Worm (Caenorhabditis elegans) whole organism, L4/young adult: ENCODE results near the gene ndx-3.
A peak's percentile ranks its signal among the peaks of the same experiment; 100 is the strongest.
"Not testable (repeated sequence)": the region's sequence is repeated elsewhere in the genome, so short reads cannot be mapped to it uniquely, and the experiment has no call there.

ENCODE experiments used
- W03F9.2 ChIP-seq: fragments of 150-350 bp; optimal IDR thresholded peaks from 2 replicates; lab custom pipeline; 2014; ENCODE audit warnings: missing biosample characterization, missing genetic modification characterization
- dao-5 ChIP-seq: sonication (generic microtip); optimal IDR thresholded peaks from 2 replicates; lab custom pipeline; 2016; ENCODE audit warnings: missing genotype, missing genetic modification characterization, moderate library complexity, missing compliant biosample characterization
- him-1 ChIP-seq: sonication (generic microtip); optimal IDR thresholded peaks from 2 replicates; lab custom pipeline; 2016; ENCODE audit warnings: missing genotype, missing genetic modification reagents, missing genetic modification characterization, missing compliant biosample characterization

ndx-3 gene

ce11 chrII:4932727-4933126 lies 20.7 kb upstream of the ndx-3 start, which contains the start of gene msp-152:
TSS of gene msp-152 (plus strand) at chrII:4933027.
- not testable (repeated sequence) for TF ChIP-seq dao-5, him-1, W03F9.2 (tag; lab: Kevin White, UChicago)

- TF ChIP-seq dao-5 (tag; lab: Kevin White, UChicago) (no peak), W03F9.2 (tag; lab: Kevin White, UChicago) (no peak), him-1 (tag; lab: Kevin White, UChicago) (no peak)
These were observed 18.4 kb upstream of the ndx-3 start, which contains the start of gene gst-30 for ce11 chrII:4934954-4935353. TSS of gene gst-30 (minus strand) at chrII:4935054.

- TF ChIP-seq W03F9.2 (tag; lab: Kevin White, UChicago), result no peak
- TF ChIP-seq dao-5 (tag; lab: Kevin White, UChicago), result no peak
- no peak for TF ChIP-seq him-1 (tag; lab: Kevin White, UChicago)
These were observed 17.9 kb upstream of the ndx-3 start, which contains the start of gene ZK546.5 for ce11 chrII:4935518-4935917. TSS of gene ZK546.5 (plus strand) at chrII:4935818.

DNA sequence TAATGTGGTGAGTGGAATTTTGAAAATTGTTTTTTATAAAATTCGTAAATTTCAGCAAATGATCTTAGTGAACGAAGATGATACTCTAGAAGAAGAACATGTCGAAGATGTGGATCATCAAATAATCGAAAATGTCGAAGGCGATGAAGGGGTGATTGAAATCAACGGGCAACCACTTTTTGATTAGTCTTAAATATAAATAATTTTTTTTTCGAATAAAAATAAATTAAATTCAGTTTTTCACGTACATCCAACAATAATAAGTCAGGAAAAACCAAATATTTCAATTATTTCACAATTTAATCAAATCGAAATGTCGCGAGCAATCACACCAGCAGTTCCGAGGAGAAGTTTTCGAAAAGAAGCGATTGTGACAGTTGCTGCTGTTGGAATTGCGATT lies 15.6 kb upstream of the ndx-3 start, which contains the start of gene ZK546.4:
ZK546.4 (plus strand) TSS at position 301 of the 400 bp plus-strand sequence.
- TF ChIP-seq him-1 (tag; lab: Kevin White, UChicago) (no peak), dao-5 (tag; lab: Kevin White, UChicago) (no peak), W03F9.2 (tag; lab: Kevin White, UChicago) (no peak)

ce11 chrII:4941050-4941449 lies 12.3 kb upstream of the ndx-3 start, which contains the start of gene cblc-1:
TSS of gene cblc-1 (minus strand) at chrII:4941150.
- TF ChIP-seq dao-5 (tag; lab: Kevin White, UChicago), result no peak
- no peak for TF ChIP-seq W03F9.2 (tag; lab: Kevin White, UChicago)
- no peak for TF ChIP-seq him-1 (tag; lab: Kevin White, UChicago)

DNA sequence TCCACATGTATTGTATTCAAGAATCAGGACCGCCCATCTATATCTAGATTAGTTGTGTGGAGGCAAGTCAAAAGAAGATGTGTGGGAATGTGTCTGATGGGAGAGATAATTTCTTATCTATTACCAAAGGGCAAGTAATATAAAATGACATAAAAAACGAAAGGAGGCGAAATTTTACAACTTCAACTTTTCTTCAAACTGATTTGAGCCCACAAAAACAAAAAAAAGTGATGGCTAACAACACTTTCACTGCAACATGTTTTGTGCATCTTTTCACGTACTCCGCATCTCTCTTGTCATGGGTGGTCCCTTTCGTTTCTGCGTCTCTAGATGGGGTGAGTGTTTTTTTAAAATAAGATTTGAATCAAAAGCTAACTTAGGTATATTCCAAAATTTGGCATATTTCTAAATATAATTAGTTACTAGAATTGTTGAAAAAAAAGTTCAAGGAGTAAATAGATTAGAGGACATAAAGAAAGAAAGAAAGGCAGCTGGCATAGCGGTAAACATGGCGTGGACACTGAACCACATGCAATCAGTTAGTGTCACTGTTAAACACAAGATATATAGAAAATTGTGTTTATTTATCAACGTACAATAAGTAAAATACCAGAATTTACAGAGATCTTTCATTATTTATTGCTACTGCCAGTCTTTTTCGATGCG lies 11.7 kb upstream of the ndx-3 start, which contains the start of gene ZK546.19:
ZK546.19 (plus strand) TSS at position 186 of the 666 bp plus-strand sequence.
- TF ChIP-seq dao-5 (tag; lab: Kevin White, UChicago) (no peak), W03F9.2 (tag; lab: Kevin White, UChicago) (no peak)

DNA sequence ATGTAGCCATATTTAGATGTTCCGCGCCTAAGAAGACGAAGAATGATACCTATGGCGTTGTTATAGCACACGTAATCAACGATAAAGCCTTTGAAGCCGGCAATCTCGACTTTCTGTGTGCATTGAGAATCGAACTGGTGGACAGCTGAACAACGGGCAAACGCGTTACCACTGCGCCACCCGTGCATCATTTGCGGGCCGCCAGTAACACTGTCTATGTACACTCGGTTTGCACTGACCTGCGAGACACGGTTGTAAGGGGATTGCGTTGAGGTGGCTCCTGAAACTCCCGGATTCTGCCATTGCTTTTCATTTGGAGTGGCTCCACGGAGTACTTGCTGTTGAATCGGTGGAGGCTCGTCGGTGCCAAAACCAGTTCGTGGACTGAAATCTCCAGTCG lies 11.0 kb upstream of the ndx-3 start:
- TF ChIP-seq dao-5 (tag; lab: Kevin White, UChicago) (peak; percentile 44), W03F9.2 (tag; lab: Kevin White, UChicago) (no peak)

DNA sequence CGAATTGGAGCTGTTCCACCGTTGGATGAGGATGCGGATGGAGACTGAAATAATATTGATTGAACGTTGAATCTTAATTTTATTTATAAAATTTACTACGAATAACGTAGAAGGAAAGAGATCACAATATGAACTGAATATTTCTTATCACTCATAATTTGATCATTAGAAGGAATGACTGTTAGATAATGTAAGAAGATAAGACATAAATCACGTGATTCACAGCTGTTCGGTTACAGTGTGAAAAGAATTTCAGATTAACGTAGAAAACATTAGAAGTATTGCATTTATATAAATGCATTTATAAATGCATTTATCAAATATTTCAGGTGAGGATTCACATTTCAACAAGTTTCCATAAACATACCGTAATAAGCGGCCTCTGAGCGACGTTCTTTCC lies 10.6 kb upstream of the ndx-3 start:
- TF ChIP-seq him-1 (tag; lab: Kevin White, UChicago) (no peak), dao-5 (tag; lab: Kevin White, UChicago) (no peak), W03F9.2 (tag; lab: Kevin White, UChicago) (no peak)

ce11 chrII:4943849-4944248 lies 9.5 kb upstream of the ndx-3 start, which contains the start of gene mdt-4:
TSS of gene mdt-4 (minus strand) at chrII:4943949.
- TF ChIP-seq him-1 (tag; lab: Kevin White, UChicago) (no peak), dao-5 (tag; lab: Kevin White, UChicago) (no peak), W03F9.2 (tag; lab: Kevin White, UChicago) (no peak)

- TF ChIP-seq W03F9.2 (tag; lab: Kevin White, UChicago) (no peak), him-1 (tag; lab: Kevin White, UChicago) (no peak), dao-5 (tag; lab: Kevin White, UChicago) (no peak)
These were observed 7.7 kb upstream of the ndx-3 start, which contains the start of the genes gldi-11 and ZK546.2 for ce11 chrII:4945695-4946094. TSS of gene gldi-11 (minus strand) at chrII:4945789. TSS of gene ZK546.2 (plus strand) at chrII:4946027.

DNA sequence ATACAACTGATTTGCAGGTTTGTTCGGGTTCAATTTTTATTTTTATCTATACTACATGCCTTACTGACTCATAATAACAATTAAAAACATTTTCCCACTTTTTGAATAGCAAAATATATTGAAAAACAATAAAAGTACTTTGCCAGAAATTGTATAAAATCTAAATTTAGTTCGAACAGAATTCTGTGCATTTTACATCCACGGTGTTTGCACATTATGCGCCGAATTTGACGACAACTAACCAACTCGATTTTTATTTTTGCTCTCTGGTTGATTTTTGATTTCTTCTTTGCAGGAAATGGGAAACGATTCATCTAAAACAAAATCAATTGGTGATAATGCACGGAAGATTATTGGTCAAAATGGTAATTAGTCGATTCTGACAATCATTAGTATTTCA lies 6.6 kb upstream of the ndx-3 start:
- no peak for TF ChIP-seq W03F9.2 (tag; lab: Kevin White, UChicago)
- no peak for TF ChIP-seq dao-5 (tag; lab: Kevin White, UChicago)
- TF ChIP-seq him-1 (tag; lab: Kevin White, UChicago), result no peak

- TF ChIP-seq dao-5 (tag; lab: Kevin White, UChicago), result no peak
- no peak for TF ChIP-seq him-1 (tag; lab: Kevin White, UChicago)
- no peak for TF ChIP-seq W03F9.2 (tag; lab: Kevin White, UChicago)
These were observed 5.3 kb upstream of the ndx-3 start for ce11 chrII:4948118-4948517.

DNA sequence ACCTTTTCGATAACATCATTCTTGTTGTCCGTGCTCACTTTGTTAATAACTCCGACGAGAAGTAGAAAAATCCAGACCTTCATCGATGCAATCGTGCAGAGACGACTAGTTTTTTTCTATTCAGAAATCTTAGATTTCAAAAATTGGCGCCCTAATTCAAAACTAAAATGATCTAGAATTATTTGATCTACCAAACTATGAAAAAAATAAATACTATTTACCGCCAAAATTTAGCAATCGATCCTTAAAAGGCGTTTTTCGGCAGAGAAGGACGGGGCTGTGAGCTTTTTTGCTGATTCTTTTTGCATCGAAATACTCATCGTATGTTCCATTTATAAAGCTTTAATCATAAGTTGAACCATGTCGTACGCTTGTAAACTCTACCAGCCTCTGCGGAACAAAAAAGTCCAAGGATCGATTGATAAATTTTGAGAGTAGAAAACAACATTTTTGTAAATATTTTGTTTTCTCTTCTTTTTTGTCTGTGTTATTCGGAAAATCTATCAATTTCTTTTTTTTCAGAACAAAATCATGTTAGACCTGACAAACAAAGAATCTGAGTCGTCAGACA lies 3.9 kb upstream of the ndx-3 start, which contains the start of the genes try-1 and zyg-12:
try-1 (minus strand) TSS at position 148 of the 571 bp plus-strand sequence.
zyg-12 (plus strand) TSS at position 521 of the 571 bp plus-strand sequence.
- no peak for TF ChIP-seq dao-5 (tag; lab: Kevin White, UChicago)
- TF ChIP-seq him-1 (tag; lab: Kevin White, UChicago), result no peak
- TF ChIP-seq W03F9.2 (tag; lab: Kevin White, UChicago), result no peak
